Worm (Caenorhabditis elegans): ENCODE data around the gene srsx-15.

srsx-15 gene

ce11 chrIV:5665353-5665918, 41.8 kb upstream of the srsx-15 start (continued):
- TF ChIP-seq lir-1 (GFP tag; conservative IDR thresholded peaks at IDR 0.05) (0 out of 2 replicates have a peak, but pooled peaks have one; percentile 24), nhr-80 (tag; optimal IDR thresholded peaks at IDR 0.05) (no peak), rec-8 (tag; optimal IDR thresholded peaks at IDR 0.05) (no peak), attf-5 (GFP tag; optimal IDR thresholded peaks at IDR 0.05) (peak; percentile 60), nhr-120 (GFP tag; IDR thresholded peaks at IDR 0.05) (no peak), mxl-1 (tag; optimal IDR thresholded peaks at IDR 0.05) (no peak), ceh-58 (GFP tag; IDR thresholded peaks at IDR 0.05) (no peak), ztf-28 (GFP tag; IDR thresholded peaks at IDR 0.05) (no peak), hmg-20 (GFP tag; IDR thresholded peaks at IDR 0.05) (no peak), mel-28 (tag; optimal IDR thresholded peaks at IDR 0.05; ENCODE audit: borderline replicate concordance) (no peak), cebp-2 (GFP tag; IDR thresholded peaks at IDR 0.05) (no peak)

- TF ChIP-seq madf-6 (GFP tag; IDR thresholded peaks at IDR 0.05) = peak; percentile 37; the same call in 1 of the 2 replicates
- TF ChIP-seq ztf-18 (tag; optimal IDR thresholded peaks at IDR 0.05) = no peak
- TF ChIP-seq ztf-22 (GFP tag; optimal IDR thresholded peaks at IDR 0.05) = no peak
- TF ChIP-seq pbrm-1 (GFP tag; IDR thresholded peaks at IDR 0.05) = 0 out of 2 replicates have a peak, but pooled peaks have one; percentile 29
- peak; percentile 57; the same call in 1 of the 2 replicates for TF ChIP-seq Y53G8AR.9 (GFP tag; conservative IDR thresholded peaks at IDR 0.05)
- no peak for TF ChIP-seq unc-62 (GFP tag; optimal IDR thresholded peaks at IDR 0.05)
- TF ChIP-seq dpff-1 (tag; optimal IDR thresholded peaks at IDR 0.05) = no peak
- TF ChIP-seq B0261.1 (tag; optimal IDR thresholded peaks at IDR 0.05) = no peak
- no peak for TF ChIP-seq C17E4.6 (GFP tag; IDR thresholded peaks at IDR 0.05)
- peak; percentile 62 for TF ChIP-seq nfyb-1 (GFP tag; IDR thresholded peaks at IDR 0.05)
- peak; percentile 25; the same call in 1 of the 2 replicates for TF ChIP-seq dox-1 (GFP tag; IDR thresholded peaks at IDR 0.05)
- TF ChIP-seq Y79H2A.3 (GFP tag; conservative IDR thresholded peaks at IDR 0.05) = no peak
- no peak for TF ChIP-seq attf-3 (GFP tag; conservative IDR thresholded peaks at IDR 0.05)
- TF ChIP-seq nhr-90 (tag; optimal IDR thresholded peaks at IDR 0.05) = peak; percentile 14
- no peak for TF ChIP-seq B0019.2 (GFP tag; conservative IDR thresholded peaks at IDR 0.05)
- TF ChIP-seq ets-4 (GFP tag; optimal IDR thresholded peaks at IDR 0.05) = peak; percentile 28
- TF ChIP-seq let-607 (tag; optimal IDR thresholded peaks at IDR 0.05) = peak in 1 of 2 experiments; percentile 20
- no peak for TF ChIP-seq ztf-25 (GFP tag; IDR thresholded peaks at IDR 0.05)
- peak; percentile 57; the same call in 1 of the 2 replicates for TF ChIP-seq B0336.3 (GFP tag; IDR thresholded peaks at IDR 0.05)
- TF ChIP-seq lin-35 (GFP tag; optimal IDR thresholded peaks at IDR 0.05) = no peak
- no peak for TF ChIP-seq egl-44 (GFP tag; IDR thresholded peaks at IDR 0.05)
- TF ChIP-seq madf-3 (GFP tag; IDR thresholded peaks at IDR 0.05) = no peak
- TF ChIP-seq nhr-80 (tag; optimal IDR thresholded peaks at IDR 0.05) = peak; percentile 12
- peak; percentile 7 for TF ChIP-seq F52B5.7 (tag; optimal IDR thresholded peaks at IDR 0.05)
Measured at ce11 chrIV:5664375-5665004, 40.9 kb upstream of the srsx-15 start, which contains the start of gene bec-1. Gene bec-1 (minus strand): TSS chrIV:5664425.

- TF ChIP-seq ceh-100 (GFP tag; IDR thresholded peaks at IDR 0.05) (no peak), C06A6.2 (GFP tag; conservative IDR thresholded peaks at IDR 0.05) (0 out of 2 replicates have a peak, but pooled peaks have one; percentile 15), Y56A3A.18 (GFP tag; IDR thresholded peaks at IDR 0.05) (no peak)
Measured at ce11 chrIV:5662886-5663285, 39.3 kb upstream of the srsx-15 start.

All from whole organism, young adult.